Worm (Caenorhabditis elegans): ENCODE data around the gene rbx-1.

Gene rbx-1

DNA sequence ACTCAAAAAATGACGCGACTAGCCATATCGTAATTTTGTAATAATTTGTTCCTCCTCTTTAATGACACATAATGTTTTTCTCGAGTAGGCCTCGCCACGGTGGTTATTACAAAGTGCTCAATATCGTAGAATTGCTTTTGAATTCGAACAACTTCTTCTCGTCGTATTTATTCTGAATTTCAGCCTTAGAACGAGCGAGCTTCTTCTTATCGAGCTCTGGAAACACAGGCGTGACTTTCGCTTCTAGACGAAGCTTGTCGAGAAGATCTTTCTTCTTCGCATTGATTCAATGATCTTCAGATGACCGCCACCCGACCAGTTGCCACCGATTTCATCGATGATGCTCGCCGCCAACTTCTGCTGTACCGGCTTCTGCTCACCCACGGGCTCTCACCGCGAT lies 39.0 kb downstream of the rbx-1 start, which contains the start of gene T06E4.21:
Gene T06E4.21, plus strand, starts transcription at position 301 of the 400 bp plus-strand sequence.
- TF ChIP-seq med-1 (GFP tag; optimal IDR thresholded peaks at IDR 0.05; ENCODE audit: insufficient read depth) (no peak), klf-2 (GFP tag; conservative IDR thresholded peaks at IDR 0.05) (no peak), ztf-29 (GFP tag; IDR thresholded peaks at IDR 0.05) (no peak), ref-1 (GFP tag; conservative IDR thresholded peaks at IDR 0.05) (no peak)

DNA sequence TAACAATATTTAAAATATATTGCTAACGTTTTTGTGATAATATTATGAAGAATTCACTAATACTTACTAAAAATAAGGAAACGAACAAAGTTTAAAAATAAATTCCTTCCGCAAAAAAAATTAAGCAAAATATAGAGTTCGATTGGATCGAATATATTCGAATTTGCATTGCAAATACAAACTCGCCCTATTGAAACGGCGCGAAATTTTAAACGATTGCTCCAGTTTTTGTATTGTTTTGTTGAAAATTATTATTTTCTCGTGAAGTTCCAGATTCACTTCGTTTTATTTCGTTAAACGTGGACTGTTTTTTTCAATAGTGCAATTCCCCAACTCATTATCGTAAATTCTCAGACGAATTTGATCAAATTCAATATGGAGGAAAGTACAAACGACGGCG lies 44.8 kb downstream of the rbx-1 start, which contains the start of the genes atl-1 and hcp-2:
Gene atl-1, minus strand, starts transcription at position 89 of the 400 bp plus-strand sequence.
Gene hcp-2, plus strand, starts transcription at position 353 of the 400 bp plus-strand sequence.
- TF ChIP-seq T22C8.4 (GFP tag; IDR thresholded peaks at IDR 0.05) (no peak), tab-1 (GFP tag; IDR thresholded peaks at IDR 0.05) (no peak), ref-1 (GFP tag; conservative IDR thresholded peaks at IDR 0.05) (no peak), flt-1 (GFP tag; IDR thresholded peaks at IDR 0.05) (no peak), ztf-29 (GFP tag; IDR thresholded peaks at IDR 0.05) (no peak), ztf-23 (GFP tag; IDR thresholded peaks at IDR 0.05) (no peak), cog-1 (tag; optimal IDR thresholded peaks at IDR 0.05) (no peak), med-1 (GFP tag; optimal IDR thresholded peaks at IDR 0.05; ENCODE audit: insufficient read depth) (no peak), klf-2 (GFP tag; conservative IDR thresholded peaks at IDR 0.05) (no peak)

Measured in whole organism, midembryonic.